Fruit fly (Drosophila melanogaster) Kc167 (cell line): ENCODE measurements around the gene Mco3.

ENCODE experiments used
- Sin3A ChIP-seq: fragments of >200 bp; optimal IDR thresholded peaks from 2 replicates; lab custom pipeline; 2018; ENCODE audit warnings: missing external identifiers
- ttk ChIP-seq: sonication (Bioruptor generic); optimal IDR thresholded peaks from 2 replicates; lab custom pipeline; 2017; ENCODE audit warnings: missing external identifiers

DNA sequence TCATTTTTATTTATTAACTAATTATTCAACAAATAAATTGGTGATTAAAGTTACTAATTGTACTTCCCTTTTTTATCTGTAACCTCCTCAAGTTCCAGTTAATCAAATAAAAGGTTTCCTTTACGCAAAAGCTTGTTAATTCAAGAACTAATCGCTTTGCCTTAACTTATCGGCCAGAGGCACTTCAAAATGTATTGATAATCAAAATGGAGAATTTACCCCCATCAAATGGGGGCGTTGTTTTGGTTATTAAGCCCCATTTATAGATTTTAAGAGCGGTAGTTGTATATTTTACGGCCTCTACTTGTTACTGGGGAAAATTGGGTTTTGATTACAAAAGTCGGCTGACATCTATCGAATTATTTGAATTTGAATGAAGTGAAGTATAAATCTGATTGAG is 2.4 kb downstream of the Mco3 start, which contains the start of gene CG31091:
- no peak for TF ChIP-seq Sin3A
- TF ChIP-seq ttk (lab: Kevin White, UChicago), result no peak
